Worm (Caenorhabditis elegans): ENCODE measurements around the gene T24A6.17.

T24A6.17 gene

DNA sequence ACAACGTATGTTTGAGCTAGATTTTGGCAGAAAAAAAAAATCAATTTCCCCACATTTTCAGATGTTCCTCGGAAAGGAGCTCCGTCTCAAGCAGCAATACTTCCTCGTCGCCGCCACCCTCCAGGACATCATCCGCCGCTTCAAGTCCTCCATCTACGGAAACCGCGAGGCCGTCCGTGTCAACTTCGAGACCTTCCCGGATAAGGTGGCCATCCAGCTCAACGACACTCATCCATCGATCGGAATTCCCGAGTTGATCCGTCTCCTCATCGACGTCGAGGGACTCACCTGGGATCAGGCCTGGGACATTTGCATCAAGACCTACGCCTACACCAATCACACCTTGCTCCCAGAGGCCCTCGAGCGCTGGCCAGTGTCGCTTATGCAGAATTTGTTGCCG is 18.4 kb upstream of the T24A6.17 start:
- TF ChIP-seq ceh-82 (tag; optimal IDR thresholded peaks at IDR 0.05): no peak
- TF ChIP-seq daf-12 (tag; optimal IDR thresholded peaks at IDR 0.05): no peak
- no peak for TF ChIP-seq ZK546.5 (tag; optimal IDR thresholded peaks at IDR 0.05)
- TF ChIP-seq mdl-1 (tag; optimal IDR thresholded peaks at IDR 0.05): no peak
- TF ChIP-seq hmg-11 (tag; optimal IDR thresholded peaks at IDR 0.05): no peak
- no peak for TF ChIP-seq fkh-2 (tag; optimal IDR thresholded peaks at IDR 0.05)
- TF ChIP-seq lsy-12 (tag; optimal IDR thresholded peaks at IDR 0.05): no peak
- no peak for TF ChIP-seq ceh-16 (tag; optimal IDR thresholded peaks at IDR 0.05)
- TF ChIP-seq egl-5 (tag; optimal IDR thresholded peaks at IDR 0.05): no peak
- no peak for TF ChIP-seq nhr-77 (tag; optimal IDR thresholded peaks at IDR 0.05)
- TF ChIP-seq elt-2 (tag; optimal IDR thresholded peaks at IDR 0.05): no peak
- TF ChIP-seq nhr-23 (tag; optimal IDR thresholded peaks at IDR 0.05): no peak
- no peak for TF ChIP-seq unc-62 (GFP tag; optimal IDR thresholded peaks at IDR 0.05)
- no peak for TF ChIP-seq ceh-28 (tag; optimal IDR thresholded peaks at IDR 0.05)

DNA sequence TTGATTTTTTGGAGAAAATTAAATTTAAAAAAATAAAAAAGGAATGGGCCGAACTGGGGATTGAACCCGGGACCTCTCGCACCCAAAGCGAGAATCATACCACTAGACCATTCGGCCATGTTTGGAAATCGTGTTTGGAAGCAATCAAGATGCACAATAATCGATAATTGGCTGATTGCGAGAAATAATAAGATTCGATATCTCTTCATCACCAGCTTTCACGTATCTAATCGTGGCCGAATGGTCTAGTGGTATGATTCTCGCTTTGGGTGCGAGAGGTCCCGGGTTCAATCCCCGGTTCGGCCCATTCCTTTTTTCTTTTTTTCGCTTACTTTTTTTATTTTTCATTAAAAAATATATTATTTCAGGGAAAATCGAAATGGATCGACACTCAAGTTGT is 17.9 kb upstream of the T24A6.17 start:
- TF ChIP-seq nhr-76 (tag; optimal IDR thresholded peaks at IDR 0.05) (no peak), nfya-1 (tag; optimal IDR thresholded peaks at IDR 0.05; ENCODE audit: insufficient read depth) (peak; percentile 34), egl-27 (tag; optimal IDR thresholded peaks at IDR 0.05) (no peak), elt-2 (tag; optimal IDR thresholded peaks at IDR 0.05) (peak; percentile 6), nhr-43 (tag; optimal IDR thresholded peaks at IDR 0.05; ENCODE audit: poor library complexity, severe bottlenecking) (peak; percentile 60), fos-1 (tag; optimal IDR thresholded peaks at IDR 0.05) (no peak)

ce11 chrV:3581643-3582042 is 17.4 kb upstream of the T24A6.17 start:
- TF ChIP-seq aly-2 (tag; optimal IDR thresholded peaks at IDR 0.05) (no peak), elt-1 (tag; optimal IDR thresholded peaks at IDR 0.05) (no peak), ceh-16 (tag; optimal IDR thresholded peaks at IDR 0.05) (no peak), egl-27 (tag; optimal IDR thresholded peaks at IDR 0.05) (no peak), ZK546.5 (tag; optimal IDR thresholded peaks at IDR 0.05) (no peak), jun-1 (tag; optimal IDR thresholded peaks at IDR 0.05) (no peak)

- no peak for TF ChIP-seq daf-12 (tag; optimal IDR thresholded peaks at IDR 0.05)
- no peak for TF ChIP-seq ceh-9 (tag; optimal IDR thresholded peaks at IDR 0.05)
- peak; percentile 66 for TF ChIP-seq pha-4 (tag; optimal IDR thresholded peaks at IDR 0.05)
Observed at ce11 chrV:3581034-3581433, 16.8 kb upstream of the T24A6.17 start.

- TF ChIP-seq snpc-4 (tag; optimal IDR thresholded peaks at IDR 0.05) (no peak), pqm-1 (tag; optimal IDR thresholded peaks at IDR 0.05) (peak; percentile 60), pha-4 (tag; optimal IDR thresholded peaks at IDR 0.05) (peak; percentile 2), elt-2 (tag; optimal IDR thresholded peaks at IDR 0.05) (peak; percentile 76)
Observed at ce11 chrV:3580385-3580784, 16.1 kb upstream of the T24A6.17 start.

DNA sequence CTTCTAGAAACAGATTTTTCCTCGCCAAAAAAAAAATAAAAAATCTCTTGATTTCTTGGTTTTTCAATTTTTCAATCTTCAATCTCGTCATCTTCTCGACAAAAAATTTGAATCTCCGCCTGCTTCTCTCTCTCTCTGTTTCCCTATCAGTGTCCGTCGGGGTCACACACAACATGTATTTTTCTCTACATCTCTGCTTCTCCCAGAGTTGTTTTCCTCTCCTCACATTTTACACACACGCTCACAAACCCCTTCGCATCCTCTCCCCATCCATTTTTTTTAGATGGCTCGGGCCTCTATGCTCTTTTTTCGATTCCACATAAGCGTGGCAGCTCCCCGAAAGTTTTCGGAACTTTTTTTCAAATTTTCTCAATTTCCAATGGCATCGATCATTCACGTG is 15.6 kb upstream of the T24A6.17 start:
- TF ChIP-seq skn-1 (tag; optimal IDR thresholded peaks at IDR 0.05) (no peak), ceh-82 (tag; optimal IDR thresholded peaks at IDR 0.05) (no peak), ceh-16 (tag; optimal IDR thresholded peaks at IDR 0.05) (no peak), ZK546.5 (tag; optimal IDR thresholded peaks at IDR 0.05) (no peak), fkh-2 (tag; optimal IDR thresholded peaks at IDR 0.05) (no peak), nfya-1 (tag; optimal IDR thresholded peaks at IDR 0.05; ENCODE audit: insufficient read depth) (peak; percentile 60), nhr-23 (tag; optimal IDR thresholded peaks at IDR 0.05) (peak; percentile 50), lin-39 (tag; optimal IDR thresholded peaks at IDR 0.05) (peak; percentile 36), elt-3 (tag; optimal IDR thresholded peaks at IDR 0.05) (no peak), daf-12 (tag; optimal IDR thresholded peaks at IDR 0.05) (no peak), zag-1 (tag; optimal IDR thresholded peaks at IDR 0.05) (no peak), hmg-11 (tag; optimal IDR thresholded peaks at IDR 0.05) (peak; percentile 74), eor-1 (tag; optimal IDR thresholded peaks at IDR 0.05) (no peak), nhr-25 (tag; optimal IDR thresholded peaks at IDR 0.05) (no peak), pqm-1 (tag; optimal IDR thresholded peaks at IDR 0.05) (no peak), nhr-237 (tag; optimal IDR thresholded peaks at IDR 0.05) (no peak), mml-1 (tag; optimal IDR thresholded peaks at IDR 0.05) (no peak), fkh-10 (GFP tag; optimal IDR thresholded peaks at IDR 0.05) (no peak), nhr-77 (tag; optimal IDR thresholded peaks at IDR 0.05) (no peak), ztf-4 (tag; optimal IDR thresholded peaks at IDR 0.05) (no peak), unc-62 (GFP tag; optimal IDR thresholded peaks at IDR 0.05) (no peak), R02D3.7 (tag; optimal IDR thresholded peaks at IDR 0.05) (no peak), lin-15B (tag; optimal IDR thresholded peaks at IDR 0.05) (peak; percentile 97), nhr-11 (tag; optimal IDR thresholded peaks at IDR 0.05) (no peak), nhr-12 (tag; optimal IDR thresholded peaks at IDR 0.05) (no peak), ceh-9 (tag; optimal IDR thresholded peaks at IDR 0.05) (no peak), ama-1 (optimal IDR thresholded peaks at IDR 0.05) (peak; percentile 45), nhr-43 (tag; optimal IDR thresholded peaks at IDR 0.05; ENCODE audit: poor library complexity, severe bottlenecking) (peak; percentile 26), aly-2 (tag; optimal IDR thresholded peaks at IDR 0.05) (no peak), lsy-12 (tag; optimal IDR thresholded peaks at IDR 0.05) (no peak), tbx-2 (tag; optimal IDR thresholded peaks at IDR 0.05) (no peak), nhr-76 (tag; optimal IDR thresholded peaks at IDR 0.05) (no peak)

All from whole organism, L3 larva.